Worm (Caenorhabditis elegans): ENCODE results near the gene F35B3.7.

ce11 chrX:16995886-16996283 lies 47.0 kb downstream of the F35B3.7 start:
- no peak for TF ChIP-seq nhr-28 (tag; optimal IDR thresholded peaks at IDR 0.05)
- TF ChIP-seq elt-3 (tag; optimal IDR thresholded peaks at IDR 0.05): no peak
- TF ChIP-seq mep-1 (tag; optimal IDR thresholded peaks at IDR 0.05): no peak
- no peak for TF ChIP-seq ces-1 (GFP tag; optimal IDR thresholded peaks at IDR 0.05)
- TF ChIP-seq sptf-1 (tag; optimal IDR thresholded peaks at IDR 0.05): no peak
- no peak for TF ChIP-seq nhr-76 (tag; optimal IDR thresholded peaks at IDR 0.05)
- TF ChIP-seq unc-62 (GFP tag; optimal IDR thresholded peaks at IDR 0.05): no peak
- no peak for TF ChIP-seq ztf-11 (tag; optimal IDR thresholded peaks at IDR 0.05)
- no peak for TF ChIP-seq unc-39 (tag; optimal IDR thresholded peaks at IDR 0.05)
